Worm (Caenorhabditis elegans) whole organism, L1 larva: Measurements from ENCODE around the gene utp-20.
A peak's percentile ranks its signal among the peaks of the same experiment; 100 is the strongest.

ENCODE experiments used
- C34B4.2 ChIP-seq: sonication (generic microtip); optimal IDR thresholded peaks from 2 replicates; lab custom pipeline; 2017; ENCODE audit warnings: mild to moderate bottlenecking, missing genetic modification characterization, missing compliant biosample characterization
- F16B12.6 ChIP-seq: fragments of 150-350 bp; optimal IDR thresholded peaks from 2 replicates; lab custom pipeline; 2014; ENCODE audit warnings: missing biosample characterization, missing genetic modification characterization
- alr-1 ChIP-seq: fragments of 200-800 bp; sonication (Bioruptor generic); optimal IDR thresholded peaks from 2 replicates; lab custom pipeline; 2018; ENCODE audit warnings: borderline replicate concordance, mild to moderate bottlenecking, missing genetic modification characterization, missing compliant biosample characterization
- aly-2 ChIP-seq: fragments of 150-350 bp; optimal IDR thresholded peaks from 2 replicates; lab custom pipeline; 2014; ENCODE audit warnings: missing biosample characterization, missing genetic modification characterization
- ama-1 ChIP-seq: fragments of 150-350 bp; optimal IDR thresholded peaks from 2 replicates; lab custom pipeline; 2014
- blmp-1 ChIP-seq: fragments of 150-350 bp; optimal IDR thresholded peaks from 2 replicates; lab custom pipeline; 2014; ENCODE audit warnings: missing biosample characterization, missing genetic modification characterization
- ceh-63 ChIP-seq: fragments of 200-800 bp; sonication (Bioruptor generic); optimal IDR thresholded peaks from 2 replicates; lab custom pipeline; 2018; ENCODE audit warnings: mild to moderate bottlenecking, missing genetic modification characterization, missing compliant biosample characterization
- ceh-8 ChIP-seq: fragments of 200-800 bp; sonication (Bioruptor generic); optimal IDR thresholded peaks from 2 replicates; lab custom pipeline; 2018; ENCODE audit warnings: mild to moderate bottlenecking, missing genetic modification characterization, moderate library complexity, missing compliant biosample characterization
- ceh-82 ChIP-seq, 3 experiments: fragments of 150-350 bp in 1 of 3; sonication (generic microtip) in 2 of 3; optimal IDR thresholded peaks; 2 replicates each; lab custom pipeline; 2014 to 2017; ENCODE audit warnings: missing biosample characterization in 3 of 3, missing genetic modification characterization in 3 of 3
- ceh-90 ChIP-seq: sonication (generic microtip); optimal IDR thresholded peaks from 2 replicates; lab custom pipeline; 2016; ENCODE audit warnings: missing genetic modification characterization, missing compliant biosample characterization
- ces-1 ChIP-seq: fragments of 150-350 bp; optimal IDR thresholded peaks from 2 replicates; lab custom pipeline; 2014; ENCODE audit warnings: missing biosample characterization, missing genetic modification reagents, missing genetic modification characterization
- dpl-1 ChIP-seq, 3 experiments: fragments of 150-350 bp in 2 of 3; sonication (generic microtip) in 1 of 3; optimal IDR thresholded peaks; 2 replicates each; lab custom pipeline; 2014 to 2017; ENCODE audit warnings: missing biosample characterization in 3 of 3, missing genetic modification characterization in 3 of 3, missing genetic modification reagents in 3 of 3
- dsc-1 ChIP-seq: sonication (generic microtip); optimal IDR thresholded peaks from 2 replicates; lab custom pipeline; 2016; ENCODE audit warnings: mild to moderate bottlenecking, missing genetic modification characterization, missing compliant biosample characterization
- efl-3 ChIP-seq: fragments of 200-800 bp; sonication (Bioruptor generic); optimal IDR thresholded peaks from 2 replicates; lab custom pipeline; 2018; ENCODE audit warnings: mild to moderate bottlenecking, missing genetic modification characterization, missing compliant biosample characterization
- egl-13 ChIP-seq: sonication (generic microtip); optimal IDR thresholded peaks from 2 replicates; lab custom pipeline; 2016; ENCODE audit warnings: missing genotype, missing genetic modification reagents, missing genetic modification characterization, missing compliant biosample characterization
- elt-2 ChIP-seq: sonication (generic microtip); optimal IDR thresholded peaks from 2 replicates; lab custom pipeline; 2016; ENCODE audit warnings: missing genetic modification characterization, mild to moderate bottlenecking, inconsistent platforms, missing compliant biosample characterization, missing genetic modification reagents
- elt-3 ChIP-seq, 6 experiments: fragments of 150-350 bp in 1 of 6; sonication (generic microtip); optimal IDR thresholded peaks; 2 replicates each; lab custom pipeline; 2017 to 2018; ENCODE audit warnings: missing biosample characterization in 6 of 6, missing genetic modification characterization in 6 of 6, inconsistent platforms in 1 of 6
- fkh-8 ChIP-seq: sonication (generic microtip); optimal IDR thresholded peaks from 2 replicates; lab custom pipeline; 2016; ENCODE audit warnings: mild to moderate bottlenecking, missing genetic modification characterization, missing compliant biosample characterization
- fos-1 ChIP-seq: fragments of 150-350 bp; optimal IDR thresholded peaks from 2 replicates; lab custom pipeline; 2014; ENCODE audit warnings: missing biosample characterization, missing genetic modification characterization
- hlh-17 ChIP-seq: fragments of 200-800 bp; sonication (Bioruptor generic); optimal IDR thresholded peaks from 2 replicates; lab custom pipeline; 2018; ENCODE audit warnings: missing genetic modification characterization, mild to moderate bottlenecking, missing compliant biosample characterization, moderate library complexity, borderline replicate concordance
- hpl-2 ChIP-seq: fragments of 150-350 bp; optimal IDR thresholded peaks from 2 replicates; lab custom pipeline; 2014; ENCODE audit warnings: missing biosample characterization, missing genetic modification reagents, missing genetic modification characterization
- irx-1 ChIP-seq: sonication (generic microtip); optimal IDR thresholded peaks from 2 replicates; lab custom pipeline; 2016; ENCODE audit warnings: missing genetic modification characterization, missing compliant biosample characterization
- jun-1 ChIP-seq: fragments of 150-350 bp; optimal IDR thresholded peaks from 2 replicates; lab custom pipeline; 2014; ENCODE audit warnings: missing biosample characterization, missing genetic modification reagents, missing genetic modification characterization
- lin-13 ChIP-seq: fragments of 150-350 bp; optimal IDR thresholded peaks from 2 replicates; lab custom pipeline; 2014; ENCODE audit warnings: missing biosample characterization, missing genetic modification reagents, missing genetic modification characterization
- lin-14 ChIP-seq: fragments of 200-800 bp; sonication (Bioruptor generic); optimal IDR thresholded peaks from 2 replicates; lab custom pipeline; 2018; ENCODE audit warnings: mild to moderate bottlenecking, missing genetic modification characterization, moderate library complexity, missing compliant biosample characterization
- lin-35 ChIP-seq, 2 experiments: fragments of 150-350 bp; optimal IDR thresholded peaks; 2 replicates each; lab custom pipeline; 2014; ENCODE audit warnings: missing biosample characterization in 2 of 2, missing genetic modification characterization in 2 of 2, missing genetic modification reagents in 2 of 2
- lin-39 ChIP-seq: fragments of 150-350 bp; optimal IDR thresholded peaks from 2 replicates; lab custom pipeline; 2014; ENCODE audit warnings: missing biosample characterization, missing genetic modification reagents, missing genetic modification characterization
- mab-9 ChIP-seq: fragments of 200-800 bp; sonication (Bioruptor generic); IDR thresholded peaks from 2 replicates; pipeline ENCODE4 v1.3.6; 2022; ENCODE audit warnings: missing genetic modification reagents, missing genetic modification characterization, missing compliant biosample characterization
- mef-2 ChIP-seq: fragments of 150-350 bp; optimal IDR thresholded peaks from 2 replicates; lab custom pipeline; 2014; ENCODE audit warnings: missing biosample characterization, missing genetic modification characterization
- mep-1 ChIP-seq: fragments of 150-350 bp; optimal IDR thresholded peaks from 2 replicates; lab custom pipeline; 2014; ENCODE audit warnings: missing biosample characterization, missing genetic modification characterization
- nhr-11 ChIP-seq: fragments of 150-350 bp; optimal IDR thresholded peaks from 2 replicates; lab custom pipeline; 2014; ENCODE audit warnings: missing biosample characterization, missing genetic modification characterization
- nhr-19 ChIP-seq: fragments of 200-800 bp; sonication (Bioruptor generic); conservative IDR thresholded peaks from 2 replicates; pipeline ENCODE4 v1.3.6; 2022; ENCODE audit warnings: missing genetic modification characterization, missing compliant biosample characterization
- nhr-20 ChIP-seq: sonication (generic microtip); optimal IDR thresholded peaks from 2 replicates; lab custom pipeline; 2016; ENCODE audit warnings: mild to moderate bottlenecking, missing genetic modification characterization, missing compliant biosample characterization
- nhr-237 ChIP-seq: fragments of 150-350 bp; optimal IDR thresholded peaks from 2 replicates; lab custom pipeline; 2014; ENCODE audit warnings: missing biosample characterization, missing genetic modification characterization
- nhr-28 ChIP-seq: fragments of 150-350 bp; optimal IDR thresholded peaks from 2 replicates; lab custom pipeline; 2014; ENCODE audit warnings: missing biosample characterization, missing genetic modification characterization
- nhr-47 ChIP-seq: sonication (generic microtip); optimal IDR thresholded peaks from 2 replicates; lab custom pipeline; 2016; ENCODE audit warnings: mild to moderate bottlenecking, missing genetic modification characterization, moderate library complexity, missing compliant biosample characterization
- nhr-71 ChIP-seq: sonication (generic microtip); optimal IDR thresholded peaks from 2 replicates; lab custom pipeline; 2016; ENCODE audit warnings: mild to moderate bottlenecking, missing genetic modification characterization, moderate library complexity, missing compliant biosample characterization
- nhr-76 ChIP-seq: sonication (generic microtip); optimal IDR thresholded peaks from 2 replicates; lab custom pipeline; 2017; ENCODE audit warnings: missing biosample characterization, missing genetic modification characterization
- nhr-77 ChIP-seq: fragments of 150-350 bp; optimal IDR thresholded peaks from 2 replicates; lab custom pipeline; 2014; ENCODE audit warnings: missing biosample characterization, missing genetic modification characterization
- nhr-85 ChIP-seq: sonication (generic microtip); peaks from one replicate; lab custom pipeline; 2016; ENCODE audit warnings: missing genetic modification characterization, inconsistent platforms, missing compliant biosample characterization
- nhr-90 ChIP-seq: sonication (generic microtip); optimal IDR thresholded peaks from 2 replicates; lab custom pipeline; 2016; ENCODE audit warnings: mild to moderate bottlenecking, missing genetic modification characterization, missing compliant biosample characterization; ENCODE audit not compliant: poor library complexity
- pag-3 ChIP-seq: sonication (generic microtip); optimal IDR thresholded peaks from 2 replicates; lab custom pipeline; 2017; ENCODE audit warnings: missing genetic modification characterization, mild to moderate bottlenecking, missing compliant biosample characterization, antibody characterized with exemption, borderline replicate concordance; ENCODE audit not compliant: insufficient read depth
- pax-3 ChIP-seq: fragments of 200-800 bp; sonication (Bioruptor generic); optimal IDR thresholded peaks from 2 replicates; lab custom pipeline; 2018; ENCODE audit warnings: mild to moderate bottlenecking, missing genetic modification characterization, moderate library complexity, missing compliant biosample characterization
- pqm-1 ChIP-seq: sonication (generic microtip); optimal IDR thresholded peaks from 3 replicates; lab custom pipeline; 2017; ENCODE audit warnings: missing biosample characterization, missing genetic modification characterization
- rnt-1 ChIP-seq: sonication (generic microtip); optimal IDR thresholded peaks from 2 replicates; lab custom pipeline; 2016; ENCODE audit warnings: mild to moderate bottlenecking, missing genetic modification characterization, moderate library complexity, missing compliant biosample characterization
- snpc-4 ChIP-seq: fragments of 150-350 bp; optimal IDR thresholded peaks from 2 replicates; lab custom pipeline; 2014; ENCODE audit warnings: missing biosample characterization, missing genetic modification characterization
- snu-23 ChIP-seq: sonication (generic microtip); optimal IDR thresholded peaks from 2 replicates; lab custom pipeline; 2016; ENCODE audit warnings: missing genetic modification characterization, missing compliant biosample characterization
- sptf-1 ChIP-seq: fragments of 150-350 bp; optimal IDR thresholded peaks from 2 replicates; lab custom pipeline; 2014; ENCODE audit warnings: missing biosample characterization, missing genetic modification characterization
- tlp-1 ChIP-seq: fragments of 150-350 bp; optimal IDR thresholded peaks from 2 replicates; lab custom pipeline; 2014; ENCODE audit warnings: missing biosample characterization, missing genetic modification characterization
- unc-130 ChIP-seq: fragments of 150-350 bp; optimal IDR thresholded peaks from 2 replicates; lab custom pipeline; 2017; ENCODE audit warnings: missing biosample characterization, missing genetic modification characterization, inconsistent platforms
- vab-15 ChIP-seq: sonication (generic microtip); optimal IDR thresholded peaks from 2 replicates; lab custom pipeline; 2017; ENCODE audit warnings: missing genotype, mild to moderate bottlenecking, missing genetic modification characterization, missing compliant biosample characterization
- zag-1 ChIP-seq: fragments of 150-350 bp; optimal IDR thresholded peaks from 2 replicates; lab custom pipeline; 2014; ENCODE audit warnings: missing biosample characterization, missing genetic modification characterization
- zip-4 ChIP-seq: fragments of 200-800 bp; sonication (Bioruptor generic); optimal IDR thresholded peaks from 2 replicates; lab custom pipeline; 2018; ENCODE audit warnings: mild to moderate bottlenecking, missing genetic modification characterization, moderate library complexity, missing compliant biosample characterization

The utp-20 gene

DNA sequence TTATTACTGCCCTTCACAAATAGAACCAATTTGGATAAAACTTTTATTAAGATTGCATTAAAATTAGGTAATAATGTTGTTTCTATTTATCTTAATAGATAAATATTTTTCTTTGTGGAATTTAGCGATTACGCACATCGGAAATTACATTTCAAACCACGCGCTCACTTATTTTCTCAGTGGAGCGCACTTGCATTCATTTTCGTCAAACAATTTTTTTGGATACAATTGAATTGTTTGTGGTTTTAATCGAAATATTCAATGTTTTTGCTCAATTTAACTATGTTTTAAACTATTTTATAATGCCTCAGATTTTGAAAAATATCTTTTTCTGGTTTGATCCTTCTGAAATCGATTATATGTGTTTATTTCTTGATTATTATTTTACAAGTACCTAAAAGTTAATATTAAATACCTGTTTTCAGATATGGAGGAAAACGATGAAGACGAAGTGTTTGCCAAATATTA lies at the start of gene utp-20:
Gene utp-20 (plus strand): TSS at position 418 of the 468 bp plus-strand sequence.
- peak; percentile 90 to 97 for TF ChIP-seq lin-35 (GFP tag; optimal IDR thresholded peaks at IDR 0.05; lab: Kevin White, UChicago)
- TF ChIP-seq fkh-8: peak; percentile 26
- TF ChIP-seq tlp-1: no peak
- no peak for TF ChIP-seq pqm-1 (tag; lab: Kevin White, UChicago)
- no peak for TF ChIP-seq alr-1 (tag; lab: Kevin White, UChicago)
- no peak for TF ChIP-seq nhr-47 (tag; lab: Kevin White, UChicago)
- peak; percentile 67 for TF ChIP-seq snu-23 (GFP tag; lab: Kevin White, UChicago)
- peak; percentile 66 for TF ChIP-seq nhr-71 (tag; lab: Kevin White, UChicago)
- TF ChIP-seq jun-1: no peak
- TF ChIP-seq nhr-85 (tag; lab: Kevin White, UChicago): peak; percentile 65
- TF ChIP-seq ceh-63 (GFP tag; lab: Kevin White, UChicago): no peak
- TF ChIP-seq pax-3: no peak
- peak; percentile 60 for TF ChIP-seq lin-14 (GFP tag; lab: Kevin White, UChicago)
- no peak for TF ChIP-seq hlh-17 (GFP tag; lab: Kevin White, UChicago)
- TF ChIP-seq irx-1 (tag; lab: Kevin White, UChicago): no peak
- TF ChIP-seq hpl-2 (GFP tag; lab: Kevin White, UChicago): no peak
- TF ChIP-seq nhr-28: no peak
- TF ChIP-seq F16B12.6 (tag; lab: Kevin White, UChicago): peak; percentile 30
- peak; percentile 52 for TF ChIP-seq rnt-1 (tag; lab: Kevin White, UChicago)
- TF ChIP-seq nhr-76 (tag; lab: Kevin White, UChicago): no peak
- peak; percentile 5 for TF ChIP-seq elt-2 (tag; lab: Kevin White, UChicago)
- TF ChIP-seq efl-3 (GFP tag; lab: Kevin White, UChicago): no peak
- TF ChIP-seq mab-9 (GFP tag; lab: Robert Waterston, UW): no peak
- peak; percentile 83 to 93 (median 92) for TF ChIP-seq dpl-1 (GFP tag; optimal IDR thresholded peaks at IDR 0.05; lab: Kevin White, UChicago)
- TF ChIP-seq nhr-237: no peak
- TF ChIP-seq ama-1 (lab: Kevin White, UChicago): no peak
- no peak for TF ChIP-seq egl-13 (tag; lab: Kevin White, UChicago)
- TF ChIP-seq nhr-77 (tag; lab: Kevin White, UChicago): no peak
- TF ChIP-seq nhr-19 (GFP tag; lab: Robert Waterston, UW): no peak; the same call in 1 of the 2 replicates
- TF ChIP-seq blmp-1 (tag; lab: Kevin White, UChicago): peak; percentile 49
- peak in 2 of 3 experiments; percentile 4 to 43 for TF ChIP-seq ceh-82 (tag; optimal IDR thresholded peaks at IDR 0.05; lab: Kevin White, UChicago)
- TF ChIP-seq ceh-8: no peak
- no peak for TF ChIP-seq zag-1
- no peak for TF ChIP-seq mef-2 (tag; lab: Kevin White, UChicago)
- TF ChIP-seq mep-1 (tag; lab: Kevin White, UChicago): peak; percentile 62
- TF ChIP-seq fos-1 (tag; lab: Kevin White, UChicago): no peak
- no peak for TF ChIP-seq snpc-4 (tag; lab: Kevin White, UChicago)
- no peak for TF ChIP-seq C34B4.2 (tag; lab: Kevin White, UChicago)
- peak; percentile 55 for TF ChIP-seq nhr-90 (tag; lab: Kevin White, UChicago)
- TF ChIP-seq sptf-1: no peak
- peak; percentile 48 for TF ChIP-seq ces-1 (GFP tag; lab: Kevin White, UChicago)
- no peak for TF ChIP-seq dsc-1 (tag; lab: Kevin White, UChicago)
- TF ChIP-seq nhr-20 (tag; lab: Kevin White, UChicago): peak; percentile 46
- no peak for TF ChIP-seq lin-13 (GFP tag; lab: Kevin White, UChicago)
- no peak for TF ChIP-seq nhr-11 (tag; lab: Kevin White, UChicago)
- no peak for TF ChIP-seq aly-2 (tag; lab: Kevin White, UChicago)
- no peak for TF ChIP-seq pag-3
- no peak for TF ChIP-seq vab-15 (tag; lab: Kevin White, UChicago)
- TF ChIP-seq lin-39 (tag; lab: Kevin White, UChicago): peak; percentile 2
- no peak for TF ChIP-seq zip-4 (GFP tag; lab: Kevin White, UChicago)
- no peak for TF ChIP-seq ceh-90
- TF ChIP-seq unc-130 (tag; lab: Kevin White, UChicago): peak; percentile 19
- TF ChIP-seq elt-3 (tag; optimal IDR thresholded peaks at IDR 0.05; lab: Kevin White, UChicago): peak in 1 of 6 experiments; percentile 35
